Fruit fly (Drosophila melanogaster) whole organism, embryonic: ENCODE measurements around the gene CAH9.

Experiments
- Adf1 ChIP-seq: fragments of 200-800 bp; sonication (Bioruptor generic); IDR thresholded peaks from 2 replicates; pipeline ENCODE4 v1.3.6; 2022; ENCODE audit warnings: missing biosample characterization, missing genetic modification characterization
- Atf3 ChIP-seq: fragments of 200-800 bp; sonication (Bioruptor generic); optimal IDR thresholded peaks from 3 replicates; lab custom pipeline; 2016; ENCODE audit warnings: missing biosample characterization, missing genetic modification characterization
- Atf6 ChIP-seq: fragments of 200-800 bp; sonication (Bioruptor generic); IDR thresholded peaks from 2 replicates; pipeline ENCODE4 v1.3.6; 2022; ENCODE audit warnings: missing biosample characterization, missing genetic modification characterization
- B-H1 ChIP-seq: fragments of 200-800 bp; sonication (Bioruptor generic); IDR thresholded peaks from 3 replicates; pipeline ENCODE4 v1.3.6; 2022; ENCODE audit warnings: missing biosample characterization, missing genetic modification characterization
- CG10979 ChIP-seq: fragments of 200-800 bp; sonication (Bioruptor generic); optimal IDR thresholded peaks from 2 replicates; lab custom pipeline; 2018; ENCODE audit warnings: missing biosample characterization, mild to moderate bottlenecking, missing genetic modification characterization, moderate library complexity
- CG11696 ChIP-seq: fragments of 200-800 bp; sonication (Bioruptor generic); IDR thresholded peaks from 2 replicates; pipeline ENCODE4 v1.3.6; 2022; ENCODE audit warnings: missing biosample characterization, missing genetic modification characterization
- CG13287 ChIP-seq: fragments of 200-800 bp; sonication (Bioruptor generic); IDR thresholded peaks from 2 replicates; pipeline ENCODE4 v1.3.6; 2022; ENCODE audit warnings: missing biosample characterization, missing genetic modification characterization; ENCODE audit not compliant: partially characterized antibody
- CG13424 ChIP-seq: fragments of 200-800 bp; sonication (Bioruptor generic); optimal IDR thresholded peaks from 2 replicates; lab custom pipeline; 2019; ENCODE audit warnings: missing biosample characterization, mild to moderate bottlenecking, missing genetic modification characterization, moderate library complexity
- CG13775 ChIP-seq: fragments of 200-800 bp; sonication (Bioruptor generic); optimal IDR thresholded peaks from 3 replicates; lab custom pipeline; 2017; ENCODE audit warnings: missing biosample characterization, mild to moderate bottlenecking, missing genetic modification characterization
- CG14014 ChIP-seq: fragments of 200-800 bp; sonication (Bioruptor generic); IDR thresholded peaks from 2 replicates; pipeline ENCODE4 v1.3.6; 2022; ENCODE audit warnings: missing biosample characterization, missing genetic modification characterization
- CG14441 ChIP-seq: fragments of 200-800 bp; sonication (Bioruptor generic); IDR thresholded peaks from 2 replicates; pipeline ENCODE4 v1.3.6; 2022; ENCODE audit warnings: missing biosample characterization, missing genetic modification characterization
- CG15073 ChIP-seq: fragments of 200-800 bp; sonication (Bioruptor generic); optimal IDR thresholded peaks from 2 replicates; lab custom pipeline; 2016; ENCODE audit warnings: missing biosample characterization, missing genetic modification characterization
- CG15479 ChIP-seq: fragments of 200-800 bp; sonication (Bioruptor generic); optimal IDR thresholded peaks from 3 replicates; lab custom pipeline; 2019; ENCODE audit warnings: missing biosample characterization, mild to moderate bottlenecking, missing genetic modification characterization, moderate library complexity
- CG15514 ChIP-seq: fragments of 200-800 bp; sonication (Bioruptor generic); optimal IDR thresholded peaks from 3 replicates; lab custom pipeline; 2017; ENCODE audit warnings: missing biosample characterization, missing genetic modification characterization, mild to moderate bottlenecking, moderate library complexity, missing genetic modification reagents
- CG17328 ChIP-seq: fragments of 200-800 bp; sonication (Bioruptor generic); IDR thresholded peaks from 2 replicates; pipeline ENCODE4 v1.3.6; 2022; ENCODE audit warnings: missing biosample characterization, missing genetic modification characterization
- CG17829 ChIP-seq: fragments of 200-800 bp; optimal IDR thresholded peaks from 2 replicates; lab custom pipeline; 2019; ENCODE audit warnings: missing biosample characterization, mild to moderate bottlenecking, missing genetic modification characterization, moderate library complexity
- CG32772 ChIP-seq: fragments of 200-800 bp; sonication (Bioruptor generic); IDR thresholded peaks from 2 replicates; pipeline ENCODE4 v1.3.6; 2022; ENCODE audit warnings: missing biosample characterization, missing genetic modification characterization
- CG33213 ChIP-seq: fragments of 200-800 bp; sonication (Bioruptor generic); optimal IDR thresholded peaks from 3 replicates; lab custom pipeline; 2016; ENCODE audit warnings: missing biosample characterization, missing genetic modification characterization
- CG3407 ChIP-seq: fragments of 200-800 bp; sonication (Bioruptor generic); optimal IDR thresholded peaks from 2 replicates; lab custom pipeline; 2018; ENCODE audit warnings: missing biosample characterization, mild to moderate bottlenecking, missing genetic modification characterization
- CG4820 ChIP-seq: fragments of 200-800 bp; sonication (Bioruptor generic); optimal IDR thresholded peaks from 3 replicates; lab custom pipeline; 2016; ENCODE audit warnings: missing biosample characterization, missing genetic modification characterization
- CG7963 ChIP-seq: fragments of 200-800 bp; sonication (Bioruptor generic); IDR thresholded peaks from 3 replicates; pipeline ENCODE4 v1.3.6; 2022; ENCODE audit warnings: missing biosample characterization, missing genetic modification characterization; ENCODE audit not compliant: partially characterized antibody
- CG9215 ChIP-seq: fragments of 200-800 bp; sonication (Bioruptor generic); IDR thresholded peaks from 2 replicates; pipeline ENCODE4 v1.3.6; 2022; ENCODE audit warnings: missing biosample characterization, missing genetic modification characterization
- CG9437 ChIP-seq: fragments of 200-800 bp; sonication (Bioruptor generic); optimal IDR thresholded peaks from 2 replicates; lab custom pipeline; 2018; ENCODE audit warnings: missing biosample characterization, mild to moderate bottlenecking, missing genetic modification characterization
- CG9797 ChIP-seq: fragments of 200-800 bp; sonication (Bioruptor generic); optimal IDR thresholded peaks from 3 replicates; lab custom pipeline; 2018; ENCODE audit warnings: missing biosample characterization, mild to moderate bottlenecking, missing genetic modification characterization
- CG9817 ChIP-seq: fragments of 200-800 bp; sonication (Bioruptor generic); optimal IDR thresholded peaks from 2 replicates; lab custom pipeline; 2018; ENCODE audit warnings: missing biosample characterization, mild to moderate bottlenecking, missing genetic modification characterization, moderate library complexity
- CG9876 ChIP-seq: fragments of 200-800 bp; sonication (Bioruptor generic); optimal IDR thresholded peaks from 2 replicates; lab custom pipeline; 2016; ENCODE audit warnings: missing biosample characterization, missing genetic modification characterization
- CkIIα-i1 ChIP-seq: fragments of 200-800 bp; sonication (Bioruptor generic); IDR thresholded peaks from 2 replicates; pipeline ENCODE4 v1.3.6; 2022; ENCODE audit warnings: missing biosample characterization, missing genetic modification characterization
- D19B ChIP-seq: fragments of 200-800 bp; sonication (Bioruptor generic); optimal IDR thresholded peaks from 2 replicates; lab custom pipeline; 2017; ENCODE audit warnings: missing biosample characterization, mild to moderate bottlenecking, missing genetic modification characterization
- E2f1 ChIP-seq: fragments of 200-800 bp; sonication (Bioruptor generic); IDR thresholded peaks from 2 replicates; pipeline ENCODE4 v1.3.6; 2022; ENCODE audit warnings: missing biosample characterization, missing genetic modification characterization
- HLH3B ChIP-seq: fragments of 200-800 bp; sonication (Bioruptor generic); IDR thresholded peaks from 2 replicates; pipeline ENCODE4 v1.3.6; 2022; ENCODE audit warnings: missing biosample characterization, missing genetic modification characterization
- Lhr ChIP-seq: fragments of 200-800 bp; sonication (Bioruptor generic); optimal IDR thresholded peaks from 3 replicates; lab custom pipeline; 2017; ENCODE audit warnings: mild to moderate bottlenecking, missing biosample characterization, missing genetic modification reagents, missing genetic modification characterization
- MTF-1 ChIP-seq: fragments of 200-800 bp; sonication (Bioruptor generic); optimal IDR thresholded peaks from 2 replicates; lab custom pipeline; 2018; ENCODE audit warnings: missing biosample characterization, mild to moderate bottlenecking, missing genetic modification characterization, borderline replicate concordance
- Myb ChIP-seq: fragments of 200-800 bp; sonication (Bioruptor generic); optimal IDR thresholded peaks from 2 replicates; lab custom pipeline; 2016; ENCODE audit warnings: missing biosample characterization, missing genetic modification characterization
- Oaz ChIP-seq: fragments of 200-800 bp; sonication (Bioruptor generic); IDR thresholded peaks from 2 replicates; pipeline ENCODE4 v1.3.6; 2022; ENCODE audit warnings: missing biosample characterization, missing genetic modification characterization
- Optix ChIP-seq: fragments of 200-800 bp; sonication (Bioruptor generic); IDR thresholded peaks from 3 replicates; pipeline ENCODE4 v1.3.6; 2022; ENCODE audit warnings: missing biosample characterization, missing genetic modification characterization
- Side ChIP-seq: fragments of 200-800 bp; sonication (Bioruptor generic); optimal IDR thresholded peaks from 2 replicates; lab custom pipeline; 2016; ENCODE audit warnings: missing biosample characterization, missing genetic modification characterization
- Sox102F ChIP-seq: fragments of 200-800 bp; sonication (Bioruptor generic); optimal IDR thresholded peaks from 2 replicates; lab custom pipeline; 2018; ENCODE audit warnings: missing biosample characterization, mild to moderate bottlenecking, missing genetic modification characterization, moderate library complexity
- bbx ChIP-seq: fragments of 200-800 bp; sonication (Bioruptor generic); IDR thresholded peaks from 2 replicates; pipeline ENCODE4 v1.3.6; 2022; ENCODE audit warnings: missing biosample characterization, missing genetic modification characterization; ENCODE audit not compliant: partially characterized antibody
- ems ChIP-seq: fragments of 200-800 bp; sonication (Bioruptor generic); optimal IDR thresholded peaks from 3 replicates; lab custom pipeline; 2016; ENCODE audit warnings: missing biosample characterization, missing genetic modification characterization
- eyg ChIP-seq: fragments of 200-800 bp; sonication (Bioruptor generic); optimal IDR thresholded peaks from 3 replicates; lab custom pipeline; 2016; ENCODE audit warnings: missing biosample characterization, missing genetic modification characterization
- gcm ChIP-seq: fragments of 200-800 bp; sonication (Bioruptor generic); optimal IDR thresholded peaks from 2 replicates; lab custom pipeline; 2019; ENCODE audit warnings: missing biosample characterization, mild to moderate bottlenecking, missing genetic modification characterization, moderate library complexity
- gcm2 ChIP-seq: fragments of 200-800 bp; sonication (Bioruptor generic); optimal IDR thresholded peaks from 2 replicates; lab custom pipeline; 2016; ENCODE audit warnings: missing biosample characterization, missing genetic modification characterization
- mam ChIP-seq: fragments of 200-800 bp; sonication (Bioruptor generic); optimal IDR thresholded peaks from 3 replicates; lab custom pipeline; 2016; ENCODE audit warnings: missing biosample characterization, missing genetic modification characterization
- schlank ChIP-seq: fragments of 200-800 bp; sonication (Bioruptor generic); optimal IDR thresholded peaks from 2 replicates; lab custom pipeline; 2018; ENCODE audit warnings: missing biosample characterization, mild to moderate bottlenecking, missing genetic modification characterization
- sd ChIP-seq: fragments of 200-800 bp; sonication (Bioruptor generic); optimal IDR thresholded peaks from 3 replicates; lab custom pipeline; 2018; ENCODE audit warnings: missing biosample characterization, mild to moderate bottlenecking, missing genetic modification characterization, moderate library complexity
- sima ChIP-seq: fragments of 200-800 bp; sonication (Bioruptor generic); optimal IDR thresholded peaks from 2 replicates; lab custom pipeline; 2016; ENCODE audit warnings: missing biosample characterization, missing genetic modification characterization
- slou ChIP-seq: fragments of 200-800 bp; sonication (Bioruptor generic); optimal IDR thresholded peaks from 3 replicates; lab custom pipeline; 2016; ENCODE audit warnings: missing biosample characterization, missing genetic modification characterization
- sob ChIP-seq: fragments of 200-800 bp; sonication (Bioruptor generic); IDR thresholded peaks from 2 replicates; pipeline ENCODE4 v1.3.6; 2022; ENCODE audit warnings: missing biosample characterization, missing genetic modification characterization
- tio ChIP-seq: fragments of 200-800 bp; sonication (Bioruptor generic); optimal IDR thresholded peaks from 2 replicates; lab custom pipeline; 2017; ENCODE audit warnings: missing biosample characterization, missing genetic modification characterization, inconsistent platforms
- yki ChIP-seq: fragments of >200 bp; optimal IDR thresholded peaks from 3 replicates; lab custom pipeline; 2018

CAH9 gene

DNA sequence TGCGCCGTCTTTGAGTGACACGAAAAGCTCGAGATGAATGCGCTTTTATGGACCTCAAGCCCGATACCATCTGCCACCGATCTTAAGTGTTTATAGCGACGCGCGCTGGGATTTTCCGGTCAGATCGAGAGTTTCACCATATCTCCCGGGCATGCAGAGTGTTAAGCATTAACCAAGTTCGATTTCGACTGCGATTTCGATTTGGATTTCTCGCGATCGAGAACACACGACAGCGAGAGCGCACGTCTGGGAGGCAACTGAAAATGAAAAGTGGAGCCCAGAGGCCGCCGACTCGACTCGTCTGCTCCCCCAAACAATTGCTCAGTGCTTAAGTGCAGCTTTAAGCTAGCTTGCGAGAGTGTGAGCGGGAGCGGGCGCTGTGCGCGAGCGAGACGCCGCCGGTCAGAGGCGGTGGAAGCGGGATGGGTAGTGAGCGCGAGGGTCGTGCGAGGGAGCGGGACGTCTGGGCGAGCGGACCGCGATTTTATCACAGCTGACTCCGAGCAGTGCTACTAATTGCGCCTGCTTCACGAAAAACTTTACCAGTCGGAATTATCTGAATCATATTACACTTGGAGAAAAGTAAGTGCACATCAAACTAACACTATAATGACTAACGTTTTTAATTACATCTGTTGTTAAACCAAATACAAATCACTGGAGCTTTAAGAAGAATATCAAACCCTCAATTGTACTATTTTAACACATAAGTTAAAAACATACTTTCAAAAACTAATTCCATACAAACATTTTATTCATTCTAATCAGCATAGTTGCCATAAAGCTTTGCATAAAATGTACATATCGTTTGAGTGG, 36.0 kb downstream of the CAH9 start, which contains the start of gene spz (continued):
- TF ChIP-seq Atf3 (no peak), Optix (GFP tag; lab: Robert Waterston, UW) (no peak), CG11696 (GFP tag; lab: Robert Waterston, UW) (no peak), CG3407 (GFP tag; lab: Kevin White, UChicago) (no peak), Oaz (no peak), CG9437 (no peak), sima (GFP tag; lab: Kevin White, UChicago) (no peak), gcm (GFP tag; lab: Kevin White, UChicago) (no peak), Sox102F (GFP tag; lab: Kevin White, UChicago) (peak; percentile 54), sd (tag; lab: Kevin White, UChicago) (no peak), CG7963 (GFP tag; lab: Robert Waterston, UW) (no peak), CG9797 (no peak), B-H1 (GFP tag; lab: Robert Waterston, UW) (no peak), E2f1 (GFP tag; lab: Robert Waterston, UW) (no peak), CG33213 (GFP tag; lab: Kevin White, UChicago) (no peak), gcm2 (GFP tag; lab: Kevin White, UChicago) (no peak), CG13287 (GFP tag; lab: Robert Waterston, UW) (peak; percentile 46; the same call in 1 of the 2 replicates), CG9817 (tag; lab: Kevin White, UChicago) (no peak), CG9876 (GFP tag; lab: Kevin White, UChicago) (no peak), bbx (GFP tag; lab: Robert Waterston, UW) (no peak), Adf1 (GFP tag; lab: Robert Waterston, UW) (peak; percentile 54), CG4820 (no peak), Side (GFP tag; lab: Kevin White, UChicago) (no peak), CG17328 (GFP tag; lab: Robert Waterston, UW) (no peak), MTF-1 (GFP tag; lab: Kevin White, UChicago) (no peak), D19B (GFP tag; lab: Kevin White, UChicago) (no peak), CG32772 (GFP tag; lab: Robert Waterston, UW) (no peak), CG14441 (GFP tag; lab: Robert Waterston, UW) (no peak), CG17829 (no peak), HLH3B (peak; percentile 14; the same call in 1 of the 2 replicates), CG14014 (no peak), Atf6 (GFP tag; lab: Robert Waterston, UW) (no peak; the same call in 1 of the 2 replicates), CG13424 (peak; percentile 4), yki (no peak), ems (GFP tag; lab: Kevin White, UChicago) (no peak), mam (GFP tag; lab: Kevin White, UChicago) (no peak), Lhr (no peak), tio (GFP tag; lab: Kevin White, UChicago) (no peak), schlank (tag; lab: Kevin White, UChicago) (no peak), sob (peak; percentile 51; the same call in 1 of the 2 replicates), CG10979 (tag; lab: Kevin White, UChicago) (no peak), CG15514 (no peak), CkIIα-i1 (GFP tag; lab: Robert Waterston, UW) (no peak), CG15479 (GFP tag; lab: Kevin White, UChicago) (no peak), eyg (GFP tag; lab: Kevin White, UChicago) (no peak), Myb (GFP tag; lab: Kevin White, UChicago) (no peak), CG15073 (no peak), CG13775 (no peak), CG9215 (GFP tag; lab: Robert Waterston, UW) (no peak), slou (GFP tag; lab: Kevin White, UChicago) (no peak)
